Fruit fly (Drosophila melanogaster): ENCODE measurements around the gene FucT6.

- no peak for TF ChIP-seq Kr (GFP tag; optimal IDR thresholded peaks at IDR 0.05)
- TF ChIP-seq CG6175 (GFP tag; IDR thresholded peaks at IDR 0.05), result no peak
Measured at dm6 chrX:11686675-11687074, 23.1 kb downstream of the FucT6 start.

Measured in whole organism, embryonic.